Fruit fly (Drosophila melanogaster) whole organism, embryonic: ENCODE data around the gene tws.
A peak's percentile ranks its signal among the peaks of the same experiment; 100 is the strongest.

Experiments
- Antp ChIP-seq: fragments of 200-800 bp; sonication (Bioruptor generic); optimal IDR thresholded peaks from 3 replicates; lab custom pipeline; 2016; ENCODE audit warnings: missing biosample characterization, missing genetic modification characterization
- Atf-2 ChIP-seq: fragments of 200-800 bp; sonication (Bioruptor generic); optimal IDR thresholded peaks from 2 replicates; lab custom pipeline; 2016; ENCODE audit warnings: missing biosample characterization, missing genetic modification characterization
- Bdp1 ChIP-seq: fragments of 200-800 bp; sonication (Bioruptor generic); optimal IDR thresholded peaks from 3 replicates; lab custom pipeline; 2016; ENCODE audit warnings: missing biosample characterization, missing genetic modification characterization
- CG11247 ChIP-seq: fragments of 200-800 bp; sonication (Bioruptor generic); IDR thresholded peaks from 2 replicates; pipeline ENCODE4 v1.3.6; 2022; ENCODE audit warnings: missing biosample characterization, missing genetic modification characterization
- CG11504 ChIP-seq: fragments of 200-800 bp; sonication (Bioruptor generic); optimal IDR thresholded peaks from 3 replicates; lab custom pipeline; 2019; ENCODE audit warnings: missing biosample characterization, mild to moderate bottlenecking, missing genetic modification characterization, moderate library complexity
- CG12219 ChIP-seq: fragments of 200-800 bp; sonication (Bioruptor generic); optimal IDR thresholded peaks from 3 replicates; lab custom pipeline; 2018; ENCODE audit warnings: missing biosample characterization, mild to moderate bottlenecking, missing genetic modification characterization
- CG12236 ChIP-seq: fragments of 200-800 bp; sonication (Bioruptor generic); optimal IDR thresholded peaks from 2 replicates; lab custom pipeline; 2016; ENCODE audit warnings: missing biosample characterization, missing genetic modification characterization
- CG13123 ChIP-seq: fragments of 200-800 bp; sonication (Bioruptor generic); optimal IDR thresholded peaks from 2 replicates; lab custom pipeline; 2016; ENCODE audit warnings: missing biosample characterization, missing genetic modification characterization
- CG13287 ChIP-seq: fragments of 200-800 bp; sonication (Bioruptor generic); IDR thresholded peaks from 2 replicates; pipeline ENCODE4 v1.3.6; 2022; ENCODE audit warnings: missing biosample characterization, missing genetic modification characterization; ENCODE audit not compliant: partially characterized antibody
- CG15269 ChIP-seq: fragments of 200-800 bp; sonication (Bioruptor generic); optimal IDR thresholded peaks from 2 replicates; lab custom pipeline; 2018; ENCODE audit warnings: missing biosample characterization, mild to moderate bottlenecking, missing genetic modification characterization, moderate library complexity
- CG1602 ChIP-seq: fragments of 200-800 bp; sonication (Bioruptor generic); optimal IDR thresholded peaks from 3 replicates; lab custom pipeline; 2016; ENCODE audit warnings: missing biosample characterization, missing genetic modification characterization
- CG17568 ChIP-seq: fragments of 200-800 bp; sonication (Bioruptor generic); optimal IDR thresholded peaks from 2 replicates; lab custom pipeline; 2018; ENCODE audit warnings: missing biosample characterization, mild to moderate bottlenecking, missing genetic modification characterization, moderate library complexity
- CG33557 ChIP-seq: fragments of 200-800 bp; sonication (Bioruptor generic); optimal IDR thresholded peaks from 2 replicates; lab custom pipeline; 2019; ENCODE audit warnings: missing biosample characterization, mild to moderate bottlenecking, missing genetic modification characterization, moderate library complexity
- CG34422 ChIP-seq: fragments of 200-800 bp; sonication (Bioruptor generic); IDR thresholded peaks from 3 replicates; pipeline ENCODE4 v1.3.6; 2022; ENCODE audit warnings: missing biosample characterization, missing genetic modification characterization
- CG4617 ChIP-seq: fragments of 200-800 bp; sonication (Bioruptor generic); optimal IDR thresholded peaks from 3 replicates; lab custom pipeline; 2016; ENCODE audit warnings: missing biosample characterization, missing genetic modification characterization, borderline replicate concordance
- CG4854 ChIP-seq: fragments of 200-800 bp; sonication (Bioruptor generic); optimal IDR thresholded peaks from 2 replicates; lab custom pipeline; 2016; ENCODE audit warnings: missing biosample characterization, missing genetic modification characterization, inconsistent platforms
- CG5953 ChIP-seq: fragments of 200-800 bp; sonication (Bioruptor generic); IDR thresholded peaks from 2 replicates; pipeline ENCODE4 v1.3.6; 2022; ENCODE audit warnings: missing biosample characterization, missing genetic modification characterization
- CG8765 ChIP-seq: fragments of 200-800 bp; sonication (Bioruptor generic); IDR thresholded peaks from 2 replicates; pipeline ENCODE4 v1.3.6; 2022; ENCODE audit warnings: missing biosample characterization, missing genetic modification characterization
- Doc3 ChIP-seq: fragments of 200-800 bp; sonication (Bioruptor generic); IDR thresholded peaks from 3 replicates; pipeline ENCODE4 v1.3.6; 2022; ENCODE audit warnings: missing biosample characterization, missing genetic modification characterization; ENCODE audit not compliant: partially characterized antibody
- Fer1 ChIP-seq: fragments of 200-800 bp; sonication (Bioruptor generic); optimal IDR thresholded peaks from 2 replicates; lab custom pipeline; 2017; ENCODE audit warnings: missing biosample characterization, mild to moderate bottlenecking, missing genetic modification characterization
- Fer2 ChIP-seq: fragments of 200-800 bp; sonication (Bioruptor generic); optimal IDR thresholded peaks from 2 replicates; lab custom pipeline; 2018; ENCODE audit warnings: missing biosample characterization, mild to moderate bottlenecking, missing genetic modification characterization, moderate library complexity
- Gug ChIP-seq: fragments of 200-800 bp; sonication (Bioruptor generic); IDR thresholded peaks from 4 replicates; pipeline ENCODE4 v1.3.6; 2022; ENCODE audit warnings: missing biosample characterization, missing genetic modification characterization
- H15 ChIP-seq: fragments of 200-800 bp; sonication (Bioruptor generic); IDR thresholded peaks from 3 replicates; pipeline ENCODE4 v1.3.6; 2022; ENCODE audit warnings: missing biosample characterization, missing genetic modification characterization
- HLH3B ChIP-seq: fragments of 200-800 bp; sonication (Bioruptor generic); IDR thresholded peaks from 2 replicates; pipeline ENCODE4 v1.3.6; 2022; ENCODE audit warnings: missing biosample characterization, missing genetic modification characterization
- Hand ChIP-seq: fragments of 200-800 bp; sonication (Bioruptor generic); optimal IDR thresholded peaks from 2 replicates; lab custom pipeline; 2017; ENCODE audit warnings: mild to moderate bottlenecking, missing biosample characterization, missing genetic modification reagents, missing genetic modification characterization
- Lim3 ChIP-seq: fragments of 200-800 bp; sonication (Bioruptor generic); IDR thresholded peaks from 2 replicates; pipeline ENCODE4 v1.3.6; 2022; ENCODE audit warnings: missing biosample characterization, missing genetic modification characterization
- Ravus ChIP-seq: fragments of 200-800 bp; sonication (Bioruptor generic); IDR thresholded peaks from 2 replicates; pipeline ENCODE4 v1.3.6; 2022; ENCODE audit warnings: missing biosample characterization, missing genetic modification characterization
- Scr ChIP-seq: fragments of 200-800 bp; sonication (Bioruptor generic); IDR thresholded peaks from 2 replicates; pipeline ENCODE4 v1.3.6; 2022; ENCODE audit warnings: missing biosample characterization, missing genetic modification characterization; ENCODE audit not compliant: partially characterized antibody
- Side ChIP-seq: fragments of 200-800 bp; sonication (Bioruptor generic); optimal IDR thresholded peaks from 2 replicates; lab custom pipeline; 2016; ENCODE audit warnings: missing biosample characterization, missing genetic modification characterization
- TFAM ChIP-seq: fragments of 200-800 bp; sonication (Bioruptor generic); optimal IDR thresholded peaks from 2 replicates; lab custom pipeline; 2017; ENCODE audit warnings: missing biosample characterization, missing genetic modification characterization, inconsistent platforms
- abd-A ChIP-seq: fragments of 200-800 bp; sonication (Bioruptor generic); optimal IDR thresholded peaks from 3 replicates; lab custom pipeline; 2019; ENCODE audit warnings: missing biosample characterization, mild to moderate bottlenecking, missing genetic modification characterization, moderate library complexity
- az2 ChIP-seq: fragments of 200-800 bp; sonication (Bioruptor generic); optimal IDR thresholded peaks from 3 replicates; lab custom pipeline; 2016; ENCODE audit warnings: missing biosample characterization, missing genetic modification characterization
- bbx ChIP-seq: fragments of 200-800 bp; sonication (Bioruptor generic); IDR thresholded peaks from 2 replicates; pipeline ENCODE4 v1.3.6; 2022; ENCODE audit warnings: missing biosample characterization, missing genetic modification characterization; ENCODE audit not compliant: partially characterized antibody
- chinmo ChIP-seq: fragments of 200-800 bp; sonication (Bioruptor generic); IDR thresholded peaks from 4 replicates; pipeline ENCODE4 v1.3.6; 2022; ENCODE audit warnings: missing biosample characterization, missing genetic modification characterization; ENCODE audit not compliant: partially characterized antibody
- crol ChIP-seq: fragments of 200-800 bp; sonication (Bioruptor generic); IDR thresholded peaks from 2 replicates; pipeline ENCODE4 v1.3.6; 2022; ENCODE audit warnings: missing biosample characterization, missing genetic modification characterization
- dm ChIP-seq: fragments of 200-800 bp; sonication (Bioruptor generic); optimal IDR thresholded peaks from 3 replicates; lab custom pipeline; 2016; ENCODE audit warnings: missing biosample characterization, missing genetic modification characterization
- exex ChIP-seq: fragments of 200-800 bp; sonication (Bioruptor generic); optimal IDR thresholded peaks from 4 replicates; lab custom pipeline; 2018; ENCODE audit warnings: missing biosample characterization, mild to moderate bottlenecking, missing genetic modification characterization, moderate library complexity
- grau ChIP-seq: fragments of 200-800 bp; optimal IDR thresholded peaks from 3 replicates; lab custom pipeline; 2019; ENCODE audit warnings: missing biosample characterization, mild to moderate bottlenecking, missing genetic modification characterization, moderate library complexity
- insv ChIP-seq, 2 experiments: fragments of 200-800 bp; sonication (Bioruptor generic); optimal IDR thresholded peaks; 3 replicates each; lab custom pipeline; 2016 to 2018; ENCODE audit warnings: missing biosample characterization in 2 of 2, missing genetic modification characterization in 2 of 2
- kah ChIP-seq: fragments of 200-800 bp; sonication (Bioruptor generic); optimal IDR thresholded peaks from 2 replicates; lab custom pipeline; 2018; ENCODE audit warnings: missing biosample characterization, mild to moderate bottlenecking, missing genetic modification characterization
- pb ChIP-seq: fragments of 200-800 bp; sonication (Bioruptor generic); optimal IDR thresholded peaks from 3 replicates; lab custom pipeline; 2016; ENCODE audit warnings: missing biosample characterization, missing genetic modification characterization
- pum ChIP-seq: fragments of 200-800 bp; sonication (Bioruptor generic); optimal IDR thresholded peaks from 2 replicates; lab custom pipeline; 2016; ENCODE audit warnings: missing biosample characterization, missing genetic modification characterization
- pzg ChIP-seq: fragments of 200-800 bp; sonication (Bioruptor generic); optimal IDR thresholded peaks from 3 replicates; lab custom pipeline; 2018; ENCODE audit warnings: missing biosample characterization, mild to moderate bottlenecking, missing genetic modification characterization, moderate library complexity
- sens ChIP-seq: fragments of 200-800 bp; sonication (Bioruptor generic); peaks from one replicate; lab custom pipeline; 2016; ENCODE audit warnings: missing biosample characterization, missing genetic modification characterization
- slbo ChIP-seq: fragments of 200-800 bp; sonication (Bioruptor generic); IDR thresholded peaks from 2 replicates; pipeline ENCODE4 v1.3.6; 2022; ENCODE audit warnings: missing biosample characterization, missing genetic modification characterization
- tap ChIP-seq: fragments of 200-800 bp; optimal IDR thresholded peaks from 3 replicates; lab custom pipeline; 2019; ENCODE audit warnings: missing biosample characterization, mild to moderate bottlenecking, missing genetic modification characterization, moderate library complexity
- vnd ChIP-seq: fragments of 200-800 bp; sonication (Bioruptor generic); IDR thresholded peaks from 3 replicates; pipeline ENCODE4 v1.3.6; 2022; ENCODE audit warnings: missing biosample characterization, missing genetic modification characterization; ENCODE audit not compliant: partially characterized antibody
- zen2 ChIP-seq: fragments of 200-800 bp; sonication (Bioruptor generic); IDR thresholded peaks from 3 replicates; pipeline ENCODE4 v1.3.6; 2022; ENCODE audit warnings: missing biosample characterization, missing genetic modification characterization; ENCODE audit not compliant: partially characterized antibody

tws gene

DNA sequence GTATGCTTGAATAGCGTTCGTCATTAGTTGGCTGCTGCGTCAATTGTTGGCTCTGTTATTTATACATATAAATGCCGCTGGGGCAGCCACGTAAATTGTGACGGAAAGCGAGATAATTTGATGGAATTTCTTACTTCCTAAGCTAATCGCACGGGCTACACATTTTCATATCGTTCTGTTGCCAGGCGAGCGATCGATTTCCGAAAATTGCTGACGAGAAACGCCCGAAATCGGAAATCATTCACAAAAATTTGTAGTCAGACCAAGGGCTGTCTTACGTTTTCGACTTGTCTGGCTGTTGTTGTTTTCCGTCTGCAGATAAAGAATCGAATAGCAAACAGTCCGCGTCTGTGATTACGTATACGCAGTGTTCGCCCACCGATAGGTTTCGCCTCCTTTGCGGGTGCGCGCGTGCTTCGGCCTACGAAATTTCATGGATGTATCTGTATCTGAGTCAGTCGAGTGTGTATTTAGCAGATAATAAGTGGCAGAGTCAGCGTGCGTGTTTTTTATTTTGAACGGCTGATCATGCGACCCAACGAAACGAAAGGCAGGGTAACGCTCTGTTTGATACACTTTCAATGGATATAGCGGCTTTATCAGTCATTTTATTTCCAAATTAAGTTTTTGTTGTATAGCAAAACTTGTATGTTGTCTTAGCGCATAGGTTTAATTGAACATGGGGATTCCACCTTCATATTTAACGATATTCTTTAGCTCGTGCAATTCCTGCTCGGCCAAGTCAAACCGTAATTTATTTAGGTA lies 41.9 kb downstream of the tws start (continued):
- 0 out of 2 replicates have a peak, but pooled peaks have one; percentile 45 for TF ChIP-seq CG11247 (GFP tag; lab: Robert Waterston, UW)
- peak; percentile 69 for TF ChIP-seq CG12219 (GFP tag; lab: Kevin White, UChicago)
- no peak for TF ChIP-seq zen2 (GFP tag; lab: Robert Waterston, UW)
- no peak for TF ChIP-seq CG33557 (GFP tag; lab: Kevin White, UChicago)
- TF ChIP-seq Atf-2 (GFP tag; lab: Kevin White, UChicago) = peak; percentile 43
- no peak for TF ChIP-seq crol
- peak; percentile 82 for TF ChIP-seq CG15269
- 0 out of 3 replicates have a peak, but pooled peaks have one; percentile 40 for TF ChIP-seq H15
- peak; percentile 10 for TF ChIP-seq CG4617 (GFP tag; lab: Kevin White, UChicago)
- peak; percentile 2 for TF ChIP-seq dm (GFP tag; lab: Kevin White, UChicago)
- peak; percentile 58; the same call in 2 of the 4 replicates for TF ChIP-seq Gug
- no peak for TF ChIP-seq Ravus
- TF ChIP-seq CG34422 (GFP tag; lab: Robert Waterston, UW) = peak; percentile 49; the same call in 1 of the 3 replicates
- peak; percentile 89; the same call in 3 of the 4 replicates for TF ChIP-seq chinmo (GFP tag; lab: Robert Waterston, UW)
- TF ChIP-seq vnd (GFP tag; lab: Robert Waterston, UW) = no peak; the same call in 2 of the 3 replicates
- peak; percentile 91 for TF ChIP-seq sens (GFP tag; lab: Kevin White, UChicago)
- no peak; the same call in 1 of the 2 replicates for TF ChIP-seq CG13287 (GFP tag; lab: Robert Waterston, UW)
- TF ChIP-seq CG4854 (GFP tag; lab: Kevin White, UChicago) = no peak
- peak; percentile 73 for TF ChIP-seq grau (tag; lab: Kevin White, UChicago)
- peak; percentile 19 for TF ChIP-seq CG17568 (GFP tag; lab: Kevin White, UChicago)
- no peak for TF ChIP-seq CG5953
- 0 out of 2 replicates have a peak, but pooled peaks have one; percentile 24 for TF ChIP-seq HLH3B (GFP tag; lab: Robert Waterston, UW)
- TF ChIP-seq CG13123 (GFP tag; lab: Kevin White, UChicago) = no peak
- TF ChIP-seq Side (GFP tag; lab: Kevin White, UChicago) = peak; percentile 46
- TF ChIP-seq Lim3 (GFP tag; lab: Robert Waterston, UW) = no peak
- peak; percentile 45 for TF ChIP-seq CG12236 (GFP tag; lab: Kevin White, UChicago)
- peak; percentile 43 for TF ChIP-seq Fer2 (tag; lab: Kevin White, UChicago)
- TF ChIP-seq Hand = peak; percentile 56
- no peak for TF ChIP-seq insv (GFP tag; optimal IDR thresholded peaks at IDR 0.05; lab: Kevin White, UChicago)
- peak; percentile 77 for TF ChIP-seq Antp
- TF ChIP-seq CG1602 (GFP tag; lab: Kevin White, UChicago) = peak; percentile 17
- TF ChIP-seq pum = peak; percentile 50
- peak; percentile 67 for TF ChIP-seq abd-A (tag; lab: Kevin White, UChicago)
- TF ChIP-seq Bdp1 (GFP tag; lab: Kevin White, UChicago) = peak; percentile 9
- peak; percentile 76 for TF ChIP-seq Fer1 (GFP tag; lab: Kevin White, UChicago)
- TF ChIP-seq pb (GFP tag; lab: Kevin White, UChicago) = peak; percentile 31
- TF ChIP-seq kah = no peak
- TF ChIP-seq tap = peak; percentile 76
- TF ChIP-seq exex (tag; lab: Kevin White, UChicago) = peak; percentile 82
- no peak for TF ChIP-seq TFAM (GFP tag; lab: Kevin White, UChicago)
- peak; percentile 54; the same call in 1 of the 2 replicates for TF ChIP-seq CG8765 (GFP tag; lab: Robert Waterston, UW)
- no peak for TF ChIP-seq pzg (GFP tag; lab: Kevin White, UChicago)
- peak; percentile 30; the same call in 1 of the 2 replicates for TF ChIP-seq Scr
- TF ChIP-seq CG11504 = peak; percentile 79
- peak; percentile 36 for TF ChIP-seq az2 (GFP tag; lab: Kevin White, UChicago)
- TF ChIP-seq slbo (GFP tag; lab: Robert Waterston, UW) = peak; percentile 83
- TF ChIP-seq Doc3 (GFP tag; lab: Robert Waterston, UW) = no peak
- no peak for TF ChIP-seq bbx (GFP tag; lab: Robert Waterston, UW)
